Worm (Caenorhabditis elegans): Measurements from ENCODE around the gene F22B5.4.

ce11 chrII:8467809-8468208, 18.3 kb downstream of the F22B5.4 start, which contains the start of gene M05D6.2:
- TF ChIP-seq pha-4 (tag; optimal IDR thresholded peaks at IDR 0.05): no peak
- no peak for TF ChIP-seq unc-62 (GFP tag; optimal IDR thresholded peaks at IDR 0.05)
- no peak for TF ChIP-seq drap-1 (GFP tag; optimal IDR thresholded peaks at IDR 0.05)
- no peak for TF ChIP-seq zip-8 (tag; optimal IDR thresholded peaks at IDR 0.05)
- TF ChIP-seq hlh-1 (tag; optimal IDR thresholded peaks at IDR 0.05): no peak
- no peak for TF ChIP-seq mep-1 (tag; optimal IDR thresholded peaks at IDR 0.05)
- TF ChIP-seq unc-120 (tag; optimal IDR thresholded peaks at IDR 0.05; ENCODE audit: poor library complexity, severe bottlenecking): no peak
- no peak for TF ChIP-seq tbx-8 (GFP tag; optimal IDR thresholded peaks at IDR 0.05)
- no peak for TF ChIP-seq nhr-237 (tag; optimal IDR thresholded peaks at IDR 0.05)
- no peak for TF ChIP-seq elt-3 (tag; optimal IDR thresholded peaks at IDR 0.05)
- no peak for TF ChIP-seq nhr-12 (tag; optimal IDR thresholded peaks at IDR 0.05)
- no peak for TF ChIP-seq ceh-43 (GFP tag; optimal IDR thresholded peaks at IDR 0.05)
- TF ChIP-seq ztf-11 (tag; optimal IDR thresholded peaks at IDR 0.05): no peak

All from whole organism, mixed stage, embryonic.